Worm (Caenorhabditis elegans): Measurements from ENCODE around the gene hic-1.

The hic-1 gene

DNA sequence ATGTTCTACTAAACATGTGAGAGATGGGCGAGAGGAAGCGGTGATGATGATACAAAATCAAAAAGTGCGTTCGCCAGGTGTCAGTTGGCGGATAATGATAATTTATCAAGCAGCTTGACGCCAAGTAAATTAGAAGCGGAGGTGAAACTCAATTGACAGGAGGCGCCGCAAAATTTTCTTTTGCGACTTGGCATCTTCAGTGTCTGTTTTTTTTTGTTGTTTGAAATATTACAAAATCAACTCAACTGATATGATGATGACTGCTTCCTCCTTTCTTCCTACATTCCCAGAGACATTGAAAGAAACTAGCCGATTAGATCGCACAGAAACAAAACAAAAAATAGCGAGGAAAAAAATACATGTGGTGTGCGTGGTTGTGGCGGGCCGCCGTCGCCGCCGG is 22.6 kb downstream of the hic-1 start:
- TF ChIP-seq unc-62 (GFP tag; optimal IDR thresholded peaks at IDR 0.05), result peak; percentile 1
- TF ChIP-seq nhr-237 (tag; optimal IDR thresholded peaks at IDR 0.05), result no peak
- peak; percentile 33 for TF ChIP-seq hlh-1 (tag; optimal IDR thresholded peaks at IDR 0.05)

DNA sequence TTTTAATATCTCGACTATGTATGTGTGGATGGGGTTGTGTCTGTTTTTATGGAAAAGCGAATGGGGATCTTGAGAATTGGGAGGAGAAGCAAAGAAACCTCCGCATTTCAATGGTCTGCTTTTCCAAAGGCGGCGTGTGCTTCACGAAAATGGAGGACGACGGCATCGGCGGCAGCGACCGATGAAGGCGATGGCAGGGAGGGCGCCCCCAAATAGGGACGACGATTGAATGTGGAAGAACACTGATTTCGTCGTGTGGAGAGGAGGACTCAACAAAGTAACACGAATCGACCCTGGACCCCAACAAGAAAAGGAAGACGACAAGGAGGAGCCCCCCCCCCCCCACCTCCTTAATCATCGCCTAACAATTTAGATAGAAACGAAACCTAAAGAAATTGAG is 25.6 kb downstream of the hic-1 start:
- no peak for TF ChIP-seq nhr-12 (tag; optimal IDR thresholded peaks at IDR 0.05)
- no peak for TF ChIP-seq nhr-237 (tag; optimal IDR thresholded peaks at IDR 0.05)
- no peak for TF ChIP-seq flh-1 (GFP tag; optimal IDR thresholded peaks at IDR 0.05)
- no peak for TF ChIP-seq sptf-1 (tag; optimal IDR thresholded peaks at IDR 0.05)
- TF ChIP-seq lsy-2 (tag; optimal IDR thresholded peaks at IDR 0.05), result no peak
- no peak for TF ChIP-seq tbx-8 (GFP tag; optimal IDR thresholded peaks at IDR 0.05)
- TF ChIP-seq mep-1 (tag; optimal IDR thresholded peaks at IDR 0.05), result no peak
- TF ChIP-seq nhr-2 (tag; optimal IDR thresholded peaks at IDR 0.05), result no peak
- TF ChIP-seq sem-2 (GFP tag; optimal IDR thresholded peaks at IDR 0.05), result no peak
- no peak for TF ChIP-seq zip-8 (tag; optimal IDR thresholded peaks at IDR 0.05)
- TF ChIP-seq pha-4 (tag; optimal IDR thresholded peaks at IDR 0.05), result no peak
- TF ChIP-seq nhr-28 (tag; optimal IDR thresholded peaks at IDR 0.05), result no peak
- no peak for TF ChIP-seq M03D4.4 (tag; optimal IDR thresholded peaks at IDR 0.05)
- TF ChIP-seq lin-13 (tag; optimal IDR thresholded peaks at IDR 0.05), result no peak
- no peak for TF ChIP-seq drap-1 (GFP tag; optimal IDR thresholded peaks at IDR 0.05)
- TF ChIP-seq unc-62 (GFP tag; optimal IDR thresholded peaks at IDR 0.05), result no peak
- no peak for TF ChIP-seq mab-5 (tag; optimal IDR thresholded peaks at IDR 0.05)
- TF ChIP-seq elt-1 (tag; optimal IDR thresholded peaks at IDR 0.05; ENCODE audit: borderline replicate concordance, insufficient read depth), result no peak
- TF ChIP-seq ceh-39 (tag; optimal IDR thresholded peaks at IDR 0.05), result no peak
- no peak for TF ChIP-seq ceh-43 (GFP tag; optimal IDR thresholded peaks at IDR 0.05)

DNA sequence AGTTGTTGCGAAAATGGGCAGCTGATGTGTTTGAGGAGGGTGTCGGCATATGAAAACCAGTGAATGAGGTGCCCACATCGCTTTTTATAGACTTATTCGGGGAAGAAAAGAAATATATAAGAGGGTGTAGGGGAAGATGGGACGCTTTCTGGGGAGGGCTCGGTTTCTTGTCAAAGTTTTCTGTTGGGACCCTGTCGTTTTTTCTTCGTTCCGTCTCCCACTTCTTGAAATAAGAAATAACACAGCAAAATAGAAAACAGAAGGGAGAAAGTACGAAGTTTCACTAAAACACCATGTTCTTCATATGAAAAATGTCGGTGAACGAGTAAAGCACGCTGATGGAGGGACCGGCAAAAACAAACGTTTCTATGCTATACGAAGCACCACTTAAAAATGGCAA is 29.0 kb downstream of the hic-1 start, which contains the start of gene dop-3:
TSS of gene dop-3 (minus strand) at position 101 of the 400 bp plus-strand sequence.
- TF ChIP-seq elt-1 (tag; optimal IDR thresholded peaks at IDR 0.05; ENCODE audit: borderline replicate concordance, insufficient read depth) (no peak), nhr-237 (tag; optimal IDR thresholded peaks at IDR 0.05) (no peak), snpc-4 (tag; optimal IDR thresholded peaks at IDR 0.05) (no peak), M03D4.4 (tag; optimal IDR thresholded peaks at IDR 0.05) (no peak), elt-3 (tag; optimal IDR thresholded peaks at IDR 0.05) (no peak), hlh-1 (tag; optimal IDR thresholded peaks at IDR 0.05) (no peak), flh-1 (GFP tag; optimal IDR thresholded peaks at IDR 0.05) (no peak), ceh-43 (GFP tag; optimal IDR thresholded peaks at IDR 0.05) (no peak), tbx-8 (GFP tag; optimal IDR thresholded peaks at IDR 0.05) (no peak), ham-2 (GFP tag; optimal IDR thresholded peaks at IDR 0.05) (no peak), mep-1 (tag; optimal IDR thresholded peaks at IDR 0.05) (no peak), drap-1 (GFP tag; optimal IDR thresholded peaks at IDR 0.05) (no peak), nhr-28 (tag; optimal IDR thresholded peaks at IDR 0.05) (no peak), mab-5 (tag; optimal IDR thresholded peaks at IDR 0.05) (no peak), pha-4 (tag; optimal IDR thresholded peaks at IDR 0.05) (no peak), blmp-1 (tag; optimal IDR thresholded peaks at IDR 0.05) (no peak), lin-32 (GFP tag; optimal IDR thresholded peaks at IDR 0.05) (no peak), ces-1 (GFP tag; optimal IDR thresholded peaks at IDR 0.05) (no peak), ztf-11 (tag; optimal IDR thresholded peaks at IDR 0.05) (no peak), nhr-76 (tag; optimal IDR thresholded peaks at IDR 0.05) (no peak)

DNA sequence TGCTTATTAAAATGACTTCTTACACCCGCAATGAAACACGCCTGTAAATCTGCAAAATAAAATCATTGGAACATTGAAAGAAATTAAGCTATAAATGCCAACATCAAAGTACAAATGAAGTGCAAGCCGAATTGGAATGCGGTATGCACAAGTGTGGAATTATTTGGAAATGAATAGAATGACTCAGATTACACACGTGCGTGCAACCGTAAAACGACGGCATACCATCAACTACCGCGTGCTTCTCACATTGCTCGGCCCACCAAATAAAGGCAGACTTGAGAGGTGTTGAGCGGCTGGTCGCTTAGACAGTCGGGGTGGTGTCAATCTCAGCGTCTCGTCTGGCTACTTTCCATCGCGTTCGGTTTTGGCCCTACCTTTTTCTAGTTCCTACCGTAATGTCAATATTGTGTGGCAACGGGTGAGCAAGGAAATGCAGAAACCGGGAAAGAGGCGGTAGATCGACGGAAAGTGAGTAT is 36.2 kb downstream of the hic-1 start, which contains the start of gene aaim-1:
TSS of gene aaim-1 (minus strand) at position 51 of the 479 bp plus-strand sequence.
- TF ChIP-seq sem-2 (GFP tag; optimal IDR thresholded peaks at IDR 0.05) (no peak), hlh-1 (tag; optimal IDR thresholded peaks at IDR 0.05) (no peak), tbx-8 (GFP tag; optimal IDR thresholded peaks at IDR 0.05) (no peak)

DNA sequence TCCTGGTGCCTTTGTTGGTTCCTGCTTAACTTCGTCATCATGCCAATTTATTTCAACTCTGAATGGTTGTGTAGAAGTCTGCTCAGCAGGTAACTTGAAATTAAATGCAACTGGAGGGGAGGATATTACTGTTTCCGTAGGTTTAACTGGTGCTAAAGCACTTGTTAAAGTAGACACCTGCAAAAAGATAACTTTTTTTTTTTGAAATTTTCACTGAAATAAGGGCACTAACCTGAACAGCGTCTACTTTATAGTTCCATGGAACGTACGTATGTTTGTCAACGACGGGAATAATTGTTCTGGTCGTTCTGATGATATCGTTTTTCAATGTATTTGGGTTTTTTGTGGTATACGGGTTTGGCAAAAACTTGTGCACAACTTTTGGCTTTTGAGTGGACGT is 38.1 kb downstream of the hic-1 start:
- TF ChIP-seq ztf-11 (tag; optimal IDR thresholded peaks at IDR 0.05), result no peak
- TF ChIP-seq unc-120 (tag; optimal IDR thresholded peaks at IDR 0.05; ENCODE audit: poor library complexity, severe bottlenecking), result no peak
- TF ChIP-seq drap-1 (GFP tag; optimal IDR thresholded peaks at IDR 0.05), result no peak
- TF ChIP-seq tbx-8 (GFP tag; optimal IDR thresholded peaks at IDR 0.05), result no peak
- TF ChIP-seq unc-39 (tag; optimal IDR thresholded peaks at IDR 0.05), result no peak
- TF ChIP-seq flh-1 (GFP tag; optimal IDR thresholded peaks at IDR 0.05), result no peak
- no peak for TF ChIP-seq ham-2 (GFP tag; optimal IDR thresholded peaks at IDR 0.05)
- TF ChIP-seq ceh-39 (tag; optimal IDR thresholded peaks at IDR 0.05), result no peak
- no peak for TF ChIP-seq mab-5 (tag; optimal IDR thresholded peaks at IDR 0.05)
- TF ChIP-seq ceh-83 (GFP tag; optimal IDR thresholded peaks at IDR 0.05), result no peak
- no peak for TF ChIP-seq bed-3 (GFP tag; optimal IDR thresholded peaks at IDR 0.05)
- no peak for TF ChIP-seq lin-13 (tag; optimal IDR thresholded peaks at IDR 0.05)
- TF ChIP-seq hlh-1 (tag; optimal IDR thresholded peaks at IDR 0.05), result no peak
